Worm (Caenorhabditis elegans) whole organism, L2 larva: ENCODE measurements around the gene old-1.

ENCODE experiments used
- aly-2 ChIP-seq: fragments of 150-350 bp; optimal IDR thresholded peaks from 2 replicates; lab custom pipeline; 2014; ENCODE audit warnings: missing biosample characterization, missing genetic modification characterization
- elt-3 ChIP-seq: sonication (generic microtip); optimal IDR thresholded peaks from 2 replicates; lab custom pipeline; 2017; ENCODE audit warnings: missing biosample characterization, missing genetic modification characterization
- lin-13 ChIP-seq: fragments of 150-350 bp; optimal IDR thresholded peaks from 2 replicates; lab custom pipeline; 2014; ENCODE audit warnings: missing biosample characterization, missing genetic modification reagents, missing genetic modification characterization
- lsy-2 ChIP-seq, 2 experiments: fragments of 150-350 bp in 1 of 2; sonication (generic microtip) in 1 of 2; optimal IDR thresholded peaks; 2 replicates each; lab custom pipeline; 2014 to 2017; ENCODE audit warnings: missing biosample characterization in 2 of 2, missing genetic modification characterization in 2 of 2
- mbf-1 ChIP-seq: sonication (generic microtip); optimal IDR thresholded peaks from 2 replicates; lab custom pipeline; 2017; ENCODE audit warnings: missing biosample characterization, missing genetic modification characterization
- nhr-12 ChIP-seq: fragments of 150-350 bp; optimal IDR thresholded peaks from 2 replicates; lab custom pipeline; 2014; ENCODE audit warnings: missing biosample characterization, missing genetic modification characterization
- unc-55 ChIP-seq: fragments of 150-350 bp; sonication (generic microtip); optimal IDR thresholded peaks from 3 replicates; lab custom pipeline; 2014; ENCODE audit warnings: missing biosample characterization, missing genetic modification reagents, missing genetic modification characterization
- unc-62 ChIP-seq: fragments of 150-350 bp; optimal IDR thresholded peaks from 2 replicates; lab custom pipeline; 2014; ENCODE audit warnings: missing biosample characterization, missing genetic modification reagents, missing genetic modification characterization
- ztf-11 ChIP-seq: sonication (generic microtip); optimal IDR thresholded peaks from 2 replicates; lab custom pipeline; 2017; ENCODE audit warnings: missing biosample characterization, missing genetic modification characterization

- TF ChIP-seq lsy-2 (tag; optimal IDR thresholded peaks at IDR 0.05; lab: Kevin White, UChicago) = no peak
- no peak for TF ChIP-seq aly-2
- no peak for TF ChIP-seq lin-13 (GFP tag; lab: Kevin White, UChicago)
- TF ChIP-seq elt-3 (tag; lab: Kevin White, UChicago) = no peak
- no peak for TF ChIP-seq nhr-12
- no peak for TF ChIP-seq mbf-1
- TF ChIP-seq unc-62 (GFP tag; lab: Kevin White, UChicago) = no peak
- TF ChIP-seq unc-55 (GFP tag; lab: Kevin White, UChicago) = no peak
- no peak for TF ChIP-seq ztf-11 (tag; lab: Kevin White, UChicago)
Observed at ce11 chrII:9826946-9827345, 41.6 kb downstream of the old-1 start.
